Fruit fly (Drosophila melanogaster) whole organism, embryonic: ENCODE results near the gene Rab30.
A peak's percentile ranks its signal among the peaks of the same experiment; 100 is the strongest.

Experiments
- Antp ChIP-seq: fragments of 200-800 bp; sonication (Bioruptor generic); optimal IDR thresholded peaks from 3 replicates; lab custom pipeline; 2016; ENCODE audit warnings: missing biosample characterization, missing genetic modification characterization
- Bteb2 ChIP-seq: fragments of 200-800 bp; sonication (Bioruptor generic); optimal IDR thresholded peaks from 2 replicates; lab custom pipeline; 2016; ENCODE audit warnings: missing biosample characterization, missing genetic modification characterization
- CG11723 ChIP-seq: fragments of 200-800 bp; sonication (Bioruptor generic); optimal IDR thresholded peaks from 2 replicates; lab custom pipeline; 2017; ENCODE audit warnings: missing biosample characterization, mild to moderate bottlenecking, missing genetic modification characterization
- CG12236 ChIP-seq: fragments of 200-800 bp; sonication (Bioruptor generic); optimal IDR thresholded peaks from 2 replicates; lab custom pipeline; 2016; ENCODE audit warnings: missing biosample characterization, missing genetic modification characterization
- CG12299 ChIP-seq: fragments of 200-800 bp; sonication (Bioruptor generic); optimal IDR thresholded peaks from 2 replicates; lab custom pipeline; 2018; ENCODE audit warnings: missing biosample characterization, mild to moderate bottlenecking, missing genetic modification characterization
- CG15011 ChIP-seq: fragments of 200-800 bp; sonication (Bioruptor generic); optimal IDR thresholded peaks from 3 replicates; lab custom pipeline; 2018; ENCODE audit warnings: missing biosample characterization, mild to moderate bottlenecking, missing genetic modification characterization
- CG15514 ChIP-seq: fragments of 200-800 bp; sonication (Bioruptor generic); optimal IDR thresholded peaks from 3 replicates; lab custom pipeline; 2017; ENCODE audit warnings: missing biosample characterization, missing genetic modification characterization, mild to moderate bottlenecking, moderate library complexity, missing genetic modification reagents
- CG1602 ChIP-seq: fragments of 200-800 bp; sonication (Bioruptor generic); optimal IDR thresholded peaks from 3 replicates; lab custom pipeline; 2016; ENCODE audit warnings: missing biosample characterization, missing genetic modification characterization
- CG16863 ChIP-seq: fragments of 200-800 bp; sonication (Bioruptor generic); optimal IDR thresholded peaks from 3 replicates; lab custom pipeline; 2016; ENCODE audit warnings: missing biosample characterization, missing genetic modification characterization
- CG17186 ChIP-seq: fragments of 200-800 bp; sonication (Bioruptor generic); optimal IDR thresholded peaks from 3 replicates; lab custom pipeline; 2017; ENCODE audit warnings: missing biosample characterization, missing genetic modification reagents, missing genetic modification characterization
- CG2199 ChIP-seq: fragments of 200-800 bp; sonication (Bioruptor generic); IDR thresholded peaks from 3 replicates; pipeline ENCODE4 v1.3.6; 2022; ENCODE audit warnings: missing biosample characterization, missing genetic modification characterization
- CG30431 ChIP-seq: fragments of 200-800 bp; sonication (Bioruptor generic); optimal IDR thresholded peaks from 2 replicates; lab custom pipeline; 2017; ENCODE audit warnings: missing biosample characterization, missing genetic modification characterization
- CG32767 ChIP-seq: fragments of 200-800 bp; sonication (Bioruptor generic); IDR thresholded peaks from 2 replicates; pipeline ENCODE4 v1.3.6; 2022; ENCODE audit warnings: missing biosample characterization, missing genetic modification characterization
- CG33557 ChIP-seq: fragments of 200-800 bp; sonication (Bioruptor generic); optimal IDR thresholded peaks from 2 replicates; lab custom pipeline; 2019; ENCODE audit warnings: missing biosample characterization, mild to moderate bottlenecking, missing genetic modification characterization, moderate library complexity
- CG3407 ChIP-seq: fragments of 200-800 bp; sonication (Bioruptor generic); optimal IDR thresholded peaks from 2 replicates; lab custom pipeline; 2018; ENCODE audit warnings: missing biosample characterization, mild to moderate bottlenecking, missing genetic modification characterization
- CG5245 ChIP-seq: fragments of 200-800 bp; sonication (Bioruptor generic); optimal IDR thresholded peaks from 3 replicates; lab custom pipeline; 2016; ENCODE audit warnings: missing biosample characterization, missing genetic modification characterization
- CG6654 ChIP-seq: fragments of 200-800 bp; sonication (Bioruptor generic); optimal IDR thresholded peaks from 2 replicates; lab custom pipeline; 2017; ENCODE audit warnings: missing biosample characterization, mild to moderate bottlenecking, missing genetic modification characterization
- CG6854 ChIP-seq: fragments of 200-800 bp; sonication (Bioruptor generic); optimal IDR thresholded peaks from 3 replicates; lab custom pipeline; 2017; ENCODE audit warnings: missing biosample characterization, mild to moderate bottlenecking, missing genetic modification characterization
- CG7987 ChIP-seq: fragments of 200-800 bp; sonication (Bioruptor generic); optimal IDR thresholded peaks from 2 replicates; lab custom pipeline; 2018; ENCODE audit warnings: missing biosample characterization, mild to moderate bottlenecking, missing genetic modification characterization, moderate library complexity
- CG8388 ChIP-seq: fragments of 200-800 bp; sonication (Bioruptor generic); optimal IDR thresholded peaks from 2 replicates; lab custom pipeline; 2019; ENCODE audit warnings: missing biosample characterization, mild to moderate bottlenecking, missing genetic modification characterization, moderate library complexity
- CG8765 ChIP-seq: fragments of 200-800 bp; sonication (Bioruptor generic); IDR thresholded peaks from 2 replicates; pipeline ENCODE4 v1.3.6; 2022; ENCODE audit warnings: missing biosample characterization, missing genetic modification characterization
- CG9609 ChIP-seq: fragments of 200-800 bp; sonication (Bioruptor generic); optimal IDR thresholded peaks from 3 replicates; lab custom pipeline; 2016; ENCODE audit warnings: missing biosample characterization, missing genetic modification characterization
- CG9727 ChIP-seq: fragments of 200-800 bp; sonication (Bioruptor generic); optimal IDR thresholded peaks from 3 replicates; lab custom pipeline; 2017; ENCODE audit warnings: missing biosample characterization, mild to moderate bottlenecking, missing genetic modification characterization
- CG9797 ChIP-seq: fragments of 200-800 bp; sonication (Bioruptor generic); optimal IDR thresholded peaks from 3 replicates; lab custom pipeline; 2018; ENCODE audit warnings: missing biosample characterization, mild to moderate bottlenecking, missing genetic modification characterization
- Dfd ChIP-seq, 2 experiments: fragments of >200 bp; optimal IDR thresholded peaks; 2 replicates each; lab custom pipeline; 2017; ENCODE audit warnings: missing biosample characterization in 2 of 2, missing genetic modification characterization in 2 of 2
- Doc2 ChIP-seq: fragments of 200-800 bp; sonication (Bioruptor generic); IDR thresholded peaks from 2 replicates; pipeline ENCODE4 v1.3.6; 2022; ENCODE audit warnings: missing biosample characterization, missing genetic modification characterization
- Ets97D ChIP-seq: fragments of 200-800 bp; sonication (Bioruptor generic); optimal IDR thresholded peaks from 3 replicates; lab custom pipeline; 2016; ENCODE audit warnings: missing biosample characterization, missing genetic modification characterization
- Fer3 ChIP-seq: fragments of 200-800 bp; sonication (Bioruptor generic); optimal IDR thresholded peaks from 2 replicates; lab custom pipeline; 2018; ENCODE audit warnings: missing biosample characterization, mild to moderate bottlenecking, missing genetic modification characterization, moderate library complexity
- GATAe ChIP-seq: fragments of 200-800 bp; sonication (Bioruptor generic); conservative IDR thresholded peaks from 2 replicates; pipeline ENCODE4 v1.3.6; 2022; ENCODE audit warnings: missing biosample characterization, missing genetic modification characterization
- Nf-YA ChIP-seq: fragments of 200-800 bp; sonication (Bioruptor generic); IDR thresholded peaks from 2 replicates; pipeline ENCODE4 v1.3.6; 2022; ENCODE audit warnings: missing biosample characterization, missing genetic modification characterization
- NfI ChIP-seq: fragments of 200-800 bp; sonication (Bioruptor generic); optimal IDR thresholded peaks from 3 replicates; lab custom pipeline; 2018; ENCODE audit warnings: missing biosample characterization, mild to moderate bottlenecking, missing genetic modification characterization, moderate library complexity
- Sry-β ChIP-seq: fragments of 200-800 bp; sonication (Bioruptor generic); optimal IDR thresholded peaks from 2 replicates; lab custom pipeline; 2018; ENCODE audit warnings: missing biosample characterization, mild to moderate bottlenecking, missing genetic modification characterization, moderate library complexity
- Trl ChIP-seq, 3 experiments: fragments of >200 bp in 2 of 3; fragments of 200-800 bp in 1 of 3; sonication (Bioruptor generic) in 1 of 3; optimal IDR thresholded peaks; 2 replicates in 1 of 3; 3 replicates in 2 of 3; lab custom pipeline; 2016 to 2017; ENCODE audit warnings: missing biosample characterization in 1 of 3, missing genetic modification characterization in 1 of 3
- ato ChIP-seq: fragments of 200-800 bp; sonication (Bioruptor generic); IDR thresholded peaks from 2 replicates; pipeline ENCODE4 v1.3.6; 2022; ENCODE audit warnings: missing biosample characterization, missing genetic modification characterization; ENCODE audit not compliant: partially characterized antibody
- btn ChIP-seq: fragments of 200-800 bp; sonication (Bioruptor generic); optimal IDR thresholded peaks from 2 replicates; lab custom pipeline; 2016; ENCODE audit warnings: missing biosample characterization, missing genetic modification characterization
- cad ChIP-seq: fragments of >200 bp; optimal IDR thresholded peaks from 2 replicates; lab custom pipeline; 2017; ENCODE audit warnings: missing biosample characterization, missing genetic modification characterization
- chm ChIP-seq: fragments of 200-800 bp; sonication (Bioruptor generic); IDR thresholded peaks from 2 replicates; pipeline ENCODE4 v1.3.6; 2022; ENCODE audit warnings: missing biosample characterization, missing genetic modification characterization
- chn ChIP-seq: fragments of 200-800 bp; sonication (Bioruptor generic); optimal IDR thresholded peaks from 2 replicates; lab custom pipeline; 2016; ENCODE audit warnings: missing biosample characterization, missing genetic modification characterization
- dati ChIP-seq: fragments of 200-800 bp; sonication (Bioruptor generic); IDR thresholded peaks from 2 replicates; pipeline ENCODE4 v1.3.6; 2022; ENCODE audit warnings: missing biosample characterization, missing genetic modification characterization
- eyg ChIP-seq: fragments of 200-800 bp; sonication (Bioruptor generic); optimal IDR thresholded peaks from 3 replicates; lab custom pipeline; 2016; ENCODE audit warnings: missing biosample characterization, missing genetic modification characterization
- inv ChIP-seq: fragments of 200-800 bp; sonication (Bioruptor generic); IDR thresholded peaks from 2 replicates; pipeline ENCODE4 v1.3.6; 2022; ENCODE audit warnings: missing biosample characterization, missing genetic modification characterization; ENCODE audit not compliant: partially characterized antibody
- kah ChIP-seq: fragments of 200-800 bp; sonication (Bioruptor generic); optimal IDR thresholded peaks from 2 replicates; lab custom pipeline; 2018; ENCODE audit warnings: missing biosample characterization, mild to moderate bottlenecking, missing genetic modification characterization
- ken ChIP-seq: fragments of 200-800 bp; sonication (Bioruptor generic); IDR thresholded peaks from 3 replicates; pipeline ENCODE4 v1.3.6; 2022; ENCODE audit warnings: missing biosample characterization, missing genetic modification characterization
- pnt ChIP-seq: fragments of 200-800 bp; sonication (Bioruptor generic); optimal IDR thresholded peaks from 3 replicates; lab custom pipeline; 2016; ENCODE audit warnings: missing biosample characterization, missing genetic modification characterization
- sr ChIP-seq: fragments of 200-800 bp; sonication (Bioruptor generic); IDR thresholded peaks from 3 replicates; pipeline ENCODE4 v1.3.6; 2022; ENCODE audit warnings: missing biosample characterization, missing genetic modification characterization
- stc ChIP-seq: fragments of 200-800 bp; sonication (Bioruptor generic); IDR thresholded peaks from 2 replicates; pipeline ENCODE4 v1.3.6; 2022; ENCODE audit warnings: missing biosample characterization, missing genetic modification characterization
- stwl ChIP-seq: fragments of 200-800 bp; sonication (Bioruptor generic); optimal IDR thresholded peaks from 3 replicates; lab custom pipeline; 2018; ENCODE audit warnings: missing biosample characterization, mild to moderate bottlenecking, missing genetic modification characterization, moderate library complexity
- tap ChIP-seq: fragments of 200-800 bp; optimal IDR thresholded peaks from 3 replicates; lab custom pipeline; 2019; ENCODE audit warnings: missing biosample characterization, mild to moderate bottlenecking, missing genetic modification characterization, moderate library complexity
- tgo ChIP-seq: fragments of 200-800 bp; sonication (Bioruptor generic); IDR thresholded peaks from 3 replicates; pipeline ENCODE4 v1.3.6; 2022; ENCODE audit warnings: missing biosample characterization, missing genetic modification characterization
- wek ChIP-seq: fragments of 200-800 bp; sonication (Bioruptor generic); optimal IDR thresholded peaks from 3 replicates; lab custom pipeline; 2018; ENCODE audit warnings: missing biosample characterization, mild to moderate bottlenecking, missing genetic modification characterization, moderate library complexity

The Rab30 gene

dm6 chr2L:7042150-7042811 lies 9.9 kb upstream of the Rab30 start (continued):
- TF ChIP-seq Nf-YA (GFP tag; lab: Robert Waterston, UW), result peak; percentile 44; the same call in 1 of the 2 replicates
- TF ChIP-seq CG30431 (GFP tag; lab: Kevin White, UChicago), result no peak
- peak; percentile 27; the same call in 1 of the 2 replicates for TF ChIP-seq CG32767 (GFP tag; lab: Robert Waterston, UW)
- TF ChIP-seq CG17186 (GFP tag; lab: Kevin White, UChicago), result peak; percentile 83
- TF ChIP-seq CG15514 (GFP tag; lab: Kevin White, UChicago), result peak; percentile 86
- peak; percentile 7 for TF ChIP-seq CG15011 (GFP tag; lab: Kevin White, UChicago)
- TF ChIP-seq inv (GFP tag; lab: Robert Waterston, UW), result peak; percentile 47; the same call in 1 of the 2 replicates
- TF ChIP-seq CG9609 (GFP tag; lab: Kevin White, UChicago), result peak; percentile 17
- TF ChIP-seq dati, result no peak
- peak; percentile 6 for TF ChIP-seq CG11723 (GFP tag; lab: Kevin White, UChicago)
- TF ChIP-seq cad (GFP tag; lab: Kevin White, UChicago), result no peak
- peak; percentile 13 for TF ChIP-seq CG9797 (GFP tag; lab: Kevin White, UChicago)
- TF ChIP-seq btn, result no peak
- no peak for TF ChIP-seq wek (GFP tag; lab: Kevin White, UChicago)
- peak; percentile 22 for TF ChIP-seq Sry-β (GFP tag; lab: Kevin White, UChicago)
- peak; percentile 46 for TF ChIP-seq tgo (GFP tag; lab: Robert Waterston, UW)
- TF ChIP-seq Fer3 (tag; lab: Kevin White, UChicago), result no peak
- TF ChIP-seq sr (GFP tag; lab: Robert Waterston, UW), result peak; percentile 6; the same call in 1 of the 3 replicates
- peak; percentile 96 for TF ChIP-seq Ets97D (GFP tag; lab: Kevin White, UChicago)
- peak; percentile 41 for TF ChIP-seq CG9727 (GFP tag; lab: Kevin White, UChicago)
- no peak for TF ChIP-seq CG12236 (GFP tag; lab: Kevin White, UChicago)
- peak; percentile 27 for TF ChIP-seq NfI (GFP tag; lab: Kevin White, UChicago)
- no peak for TF ChIP-seq CG2199 (GFP tag; lab: Robert Waterston, UW)
- TF ChIP-seq stwl (tag; lab: Kevin White, UChicago), result peak; percentile 86
- no peak for TF ChIP-seq CG3407
- no peak for TF ChIP-seq CG16863 (GFP tag; lab: Kevin White, UChicago)
- no peak for TF ChIP-seq pnt
- TF ChIP-seq Antp (GFP tag; lab: Kevin White, UChicago), result peak; percentile 51
- no peak for TF ChIP-seq CG6854
- TF ChIP-seq CG5245, result no peak
- TF ChIP-seq Trl (optimal IDR thresholded peaks at IDR 0.05; lab: Kevin White, UChicago), result no peak
- TF ChIP-seq Trl (GFP tag; optimal IDR thresholded peaks at IDR 0.05; lab: Kevin White, UChicago), result peak; percentile 50
- peak; percentile 10 for TF ChIP-seq CG33557 (GFP tag; lab: Kevin White, UChicago)
- no peak for TF ChIP-seq eyg (GFP tag; lab: Kevin White, UChicago)
- TF ChIP-seq Doc2, result no peak
- TF ChIP-seq ken (GFP tag; lab: Robert Waterston, UW), result peak; percentile 66; the same call in 2 of the 3 replicates
- TF ChIP-seq CG1602 (GFP tag; lab: Kevin White, UChicago), result no peak
- TF ChIP-seq GATAe, result no peak
- TF ChIP-seq Bteb2 (GFP tag; lab: Kevin White, UChicago), result no peak
- peak; percentile 64 for TF ChIP-seq chm (GFP tag; lab: Robert Waterston, UW)
- TF ChIP-seq tap, result no peak
- peak; percentile 92 for TF ChIP-seq kah (GFP tag; lab: Kevin White, UChicago)
- peak; percentile 45 for TF ChIP-seq chn (GFP tag; lab: Kevin White, UChicago)
- peak; percentile 29 for TF ChIP-seq stc (GFP tag; lab: Robert Waterston, UW)
- peak; percentile 91 for TF ChIP-seq ato (GFP tag; lab: Robert Waterston, UW)
- TF ChIP-seq CG7987 (GFP tag; lab: Kevin White, UChicago), result peak; percentile 84
- TF ChIP-seq CG6654, result no peak
- TF ChIP-seq CG12299 (tag; lab: Kevin White, UChicago), result peak; percentile 35
- no peak for TF ChIP-seq CG8388
- no peak for TF ChIP-seq Dfd (GFP tag; optimal IDR thresholded peaks at IDR 0.05; lab: Kevin White, UChicago)
- no peak for TF ChIP-seq CG8765
